Worm (Caenorhabditis elegans): ENCODE measurements around the gene pfd-5.

ce11 chrIII:7165816-7166229 is 32.9 kb downstream of the pfd-5 start:
- TF ChIP-seq klf-2 (GFP tag; conservative IDR thresholded peaks at IDR 0.05) (no peak), T22C8.4 (GFP tag; IDR thresholded peaks at IDR 0.05) (no peak), ref-1 (GFP tag; conservative IDR thresholded peaks at IDR 0.05) (no peak)

Measured in whole organism, midembryonic.